Worm (Caenorhabditis elegans) whole organism, L3 larva: ENCODE results near the gene srw-60.

Source experiments
- nfya-1 ChIP-seq: sonication (generic microtip); optimal IDR thresholded peaks from 2 replicates; lab custom pipeline; 2017; ENCODE audit warnings: missing genetic modification characterization, mild to moderate bottlenecking, missing compliant biosample characterization, antibody characterized with exemption, moderate library complexity; ENCODE audit not compliant: insufficient read depth
- nhr-237 ChIP-seq: fragments of 150-350 bp; optimal IDR thresholded peaks from 2 replicates; lab custom pipeline; 2014; ENCODE audit warnings: missing biosample characterization, missing genetic modification characterization
- nhr-67 ChIP-seq: fragments of 150-350 bp; optimal IDR thresholded peaks from 2 replicates; lab custom pipeline; 2014; ENCODE audit warnings: missing biosample characterization, missing genetic modification characterization
- tbx-2 ChIP-seq: sonication (generic microtip); optimal IDR thresholded peaks from 2 replicates; lab custom pipeline; 2016; ENCODE audit warnings: mild to moderate bottlenecking, missing genetic modification characterization, missing compliant biosample characterization
- unc-62 ChIP-seq: fragments of 150-350 bp; sonication (generic microtip); optimal IDR thresholded peaks from 4 replicates; lab custom pipeline; 2014; ENCODE audit warnings: missing biosample characterization, missing genetic modification reagents, missing genetic modification characterization

DNA sequence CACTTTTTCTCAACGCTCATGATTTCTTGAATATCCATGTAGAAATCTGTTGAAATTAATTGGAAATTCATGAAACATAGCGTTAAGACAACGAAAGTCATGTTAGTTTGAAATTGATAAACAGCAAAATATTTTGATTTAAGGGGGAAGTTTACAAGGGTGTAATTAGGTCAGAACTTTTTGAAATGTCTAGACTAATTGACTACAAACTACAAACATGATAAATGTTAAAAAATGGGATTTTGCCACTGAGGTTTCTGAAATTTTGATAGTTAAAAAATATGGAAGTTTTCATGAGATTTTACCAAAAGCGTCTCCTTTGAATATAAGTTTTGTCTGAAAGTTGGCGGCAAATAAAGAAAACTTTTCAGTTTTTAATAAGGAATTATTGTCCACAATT lies 20.6 kb upstream of the srw-60 start, which contains the start of gene irld-65:
- TF ChIP-seq nhr-237 (tag; lab: Kevin White, UChicago) (no peak), tbx-2 (no peak), nhr-67 (tag; lab: Kevin White, UChicago) (no peak), unc-62 (GFP tag; lab: Kevin White, UChicago) (no peak), nfya-1 (tag; lab: Kevin White, UChicago) (no peak)
